Worm (Caenorhabditis elegans): ENCODE results near the gene srh-240.

ce11 chrV:2909525-2909924 is 44.5 kb downstream of the srh-240 start, which contains the start of gene zmp-3:
- TF ChIP-seq nhr-25 (tag; optimal IDR thresholded peaks at IDR 0.05; ENCODE audit: borderline replicate concordance, insufficient read depth) (no peak), nhr-102 (tag; optimal IDR thresholded peaks at IDR 0.05) (no peak), daf-16 (GFP tag; optimal IDR thresholded peaks at IDR 0.05) (no peak), daf-16 (tag; optimal IDR thresholded peaks at IDR 0.05) (no peak), unc-62 (GFP tag; optimal IDR thresholded peaks at IDR 0.05 in 1 of 2) (no peak), unc-62 (tag; optimal IDR thresholded peaks at IDR 0.05) (no peak), ceh-82 (tag; optimal IDR thresholded peaks at IDR 0.05) (no peak), lsy-2 (tag; optimal IDR thresholded peaks at IDR 0.05) (no peak), ztf-11 (tag; optimal IDR thresholded peaks at IDR 0.05) (no peak), ces-1 (GFP tag; optimal IDR thresholded peaks at IDR 0.05) (no peak), T20F7.1 (GFP tag; optimal IDR thresholded peaks at IDR 0.05) (no peak), lin-39 (tag; optimal IDR thresholded peaks at IDR 0.05) (no peak), ceh-32 (tag; optimal IDR thresholded peaks at IDR 0.05; ENCODE audit: poor library complexity) (no peak), fkh-10 (GFP tag; optimal IDR thresholded peaks at IDR 0.05) (no peak), jun-1 (tag; optimal IDR thresholded peaks at IDR 0.05) (no peak), dmd-9 (GFP tag; IDR thresholded peaks at IDR 0.05) (no peak)

All from whole organism, L4 larva.